Fruit fly (Drosophila melanogaster) S2 (cell line): ENCODE measurements around the gene dgt1.

ENCODE experiments used
- CG8478 ChIP-seq: fragments of >200 bp; optimal IDR thresholded peaks from 2 replicates; lab custom pipeline; 2018
- CTCF ChIP-seq, 2 experiments: fragments of >200 bp; optimal IDR thresholded peaks; 2 replicates each; lab custom pipeline; 2018

DNA sequence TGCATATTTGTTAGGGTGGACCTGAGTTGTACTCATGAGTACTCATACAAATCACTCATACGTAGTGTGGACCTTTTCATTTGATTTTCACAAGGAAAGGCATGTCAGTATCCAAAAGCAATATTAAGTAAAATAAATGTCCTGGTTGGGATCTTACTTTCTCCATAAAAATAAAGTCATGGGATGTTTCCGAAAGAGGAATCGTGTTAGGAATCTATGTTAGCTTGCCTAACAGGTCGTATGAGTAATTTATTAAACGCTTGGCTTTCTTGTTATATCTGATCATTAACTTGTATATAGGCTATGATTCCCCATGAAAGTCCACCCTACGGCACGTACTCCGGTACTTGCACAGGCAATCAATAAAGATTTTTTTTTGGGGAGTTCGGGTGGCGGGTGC lies 18.5 kb upstream of the dgt1 start:
- TF ChIP-seq CG8478 (lab: Kevin White, UChicago) (no peak), CTCF (optimal IDR thresholded peaks at IDR 0.05; lab: Kevin White, UChicago) (no peak)
